In genomic region chr2L:9828867-9829266, dm6 we compare ENCODE assay signal across 1 fruit fly cellular context.
TF ChIP-seq lines count a peak whose summit lies in the region.

No protein-coding gene starts in this region.

TF ChIP-seq in whole organism, prepupa, 60 proteins besides CTCF, POLR2A, EP300 and RAD21 (continued from another document):
- peak; percentile 71 for TF ChIP-seq cyc (GFP tag; optimal IDR thresholded peaks at IDR 0.05; lab: Kevin White, UChicago)
- TF ChIP-seq CG1621 (tag; optimal IDR thresholded peaks at IDR 0.05; lab: Kevin White, UChicago): peak; percentile 69
- peak; percentile 65 for TF ChIP-seq dsx (GFP tag; optimal IDR thresholded peaks at IDR 0.05; lab: Kevin White, UChicago; ENCODE audit: poor library complexity, severe bottlenecking)
- peak; percentile 73 for TF ChIP-seq Hr39 (GFP tag; optimal IDR thresholded peaks at IDR 0.05; lab: Kevin White, UChicago)
- TF ChIP-seq ss (GFP tag; optimal IDR thresholded peaks at IDR 0.05; lab: Kevin White, UChicago): peak; percentile 38 to 67
- TF ChIP-seq CG8119 (GFP tag; IDR thresholded peaks at IDR 0.05; lab: Robert Waterston, UW): peak; percentile 55
- TF ChIP-seq CG16779 (tag; optimal IDR thresholded peaks at IDR 0.05; lab: Kevin White, UChicago): no peak
- peak; percentile 60 for TF ChIP-seq spab (GFP tag; optimal IDR thresholded peaks at IDR 0.05; lab: Kevin White, UChicago)
- peak; percentile 74 for TF ChIP-seq CG3919 (GFP tag; optimal IDR thresholded peaks at IDR 0.05; lab: Kevin White, UChicago)
- peak; percentile 71 for TF ChIP-seq CG6792 (GFP tag; optimal IDR thresholded peaks at IDR 0.05; lab: Kevin White, UChicago)
- peak; percentile 85 for TF ChIP-seq CG6163 (GFP tag; IDR thresholded peaks at IDR 0.05; lab: Robert Waterston, UW)
- no peak for TF ChIP-seq CG6276 (GFP tag; optimal IDR thresholded peaks at IDR 0.05; lab: Kevin White, UChicago)
- TF ChIP-seq CG34406 (GFP tag; optimal IDR thresholded peaks at IDR 0.05; lab: Kevin White, UChicago): peak; percentile 63
- TF ChIP-seq dac (GFP tag; optimal IDR thresholded peaks at IDR 0.05; lab: Kevin White, UChicago): no peak
- TF ChIP-seq fd85E (GFP tag; optimal IDR thresholded peaks at IDR 0.05; lab: Kevin White, UChicago): no peak
- peak; percentile 56 for TF ChIP-seq Hr4 (GFP tag; optimal IDR thresholded peaks at IDR 0.05; lab: Kevin White, UChicago)
- TF ChIP-seq Eip75B (GFP tag; optimal IDR thresholded peaks at IDR 0.05; lab: Kevin White, UChicago): peak; percentile 78
- peak; percentile 65 for TF ChIP-seq CG3032 (tag; optimal IDR thresholded peaks at IDR 0.05; lab: Kevin White, UChicago)
- peak; percentile 72 for TF ChIP-seq CG10669 (GFP tag; optimal IDR thresholded peaks at IDR 0.05; lab: Kevin White, UChicago)
- peak; percentile 4 for TF ChIP-seq Blimp-1 (GFP tag; optimal IDR thresholded peaks at IDR 0.05; lab: Kevin White, UChicago)
- no peak for TF ChIP-seq Hr38 (GFP tag; optimal IDR thresholded peaks at IDR 0.05; lab: Kevin White, UChicago)
- peak; percentile 68 for TF ChIP-seq CG10631 (GFP tag; optimal IDR thresholded peaks at IDR 0.05; lab: Kevin White, UChicago)
- peak; percentile 61 for TF ChIP-seq pdm3 (GFP tag; optimal IDR thresholded peaks at IDR 0.05; lab: Kevin White, UChicago)
- TF ChIP-seq CG11294 (GFP tag; IDR thresholded peaks at IDR 0.05; lab: Robert Waterston, UW): no peak
- TF ChIP-seq topi (GFP tag; optimal IDR thresholded peaks at IDR 0.05; lab: Kevin White, UChicago): peak; percentile 72
- peak; percentile 41 for TF ChIP-seq Sox15 (GFP tag; optimal IDR thresholded peaks at IDR 0.05; lab: Kevin White, UChicago)
- TF ChIP-seq net (GFP tag; optimal IDR thresholded peaks at IDR 0.05; lab: Kevin White, UChicago): peak; percentile 24
- TF ChIP-seq Sox102F (GFP tag; optimal IDR thresholded peaks at IDR 0.05; lab: Kevin White, UChicago): peak; percentile 54
- TF ChIP-seq Met (GFP tag; optimal IDR thresholded peaks at IDR 0.05; lab: Kevin White, UChicago): peak; percentile 79
- TF ChIP-seq CG11762 (GFP tag; optimal IDR thresholded peaks at IDR 0.05; lab: Kevin White, UChicago; ENCODE audit: insufficient read depth): peak; percentile 29
- TF ChIP-seq CG8319 (GFP tag; optimal IDR thresholded peaks at IDR 0.05; lab: Kevin White, UChicago): peak; percentile 37
- peak; percentile 27 to 58 for TF ChIP-seq salr (GFP tag; optimal IDR thresholded peaks at IDR 0.05; lab: Kevin White, UChicago)
